Fruit fly (Drosophila melanogaster) whole organism: ENCODE data around the gene CG34155.

ENCODE experiments used
- CG8478 ChIP-seq: fragments of >200 bp; optimal IDR thresholded peaks from 2 replicates; lab custom pipeline; 2018; ENCODE audit warnings: inconsistent platforms
- Dll ChIP-seq: fragments of >200 bp; optimal IDR thresholded peaks from 2 replicates; lab custom pipeline; 2017
- EcR ChIP-seq, 2 experiments: fragments of >200 bp; optimal IDR thresholded peaks; 2 replicates each; lab custom pipeline; 2017; ENCODE audit warnings: missing biosample characterization in 2 of 2, missing genetic modification characterization in 2 of 2, missing genetic modification reagents in 2 of 2
- pan ChIP-seq: fragments of >200 bp; optimal IDR thresholded peaks from 2 replicates; lab custom pipeline; 2017
- psq ChIP-seq: fragments of >200 bp; optimal IDR thresholded peaks from 2 replicates; lab custom pipeline; 2017
- usp ChIP-seq: fragments of >200 bp; optimal IDR thresholded peaks from 2 replicates; lab custom pipeline; 2017; ENCODE audit warnings: missing biosample characterization, missing genetic modification characterization, mixed read lengths

DNA sequence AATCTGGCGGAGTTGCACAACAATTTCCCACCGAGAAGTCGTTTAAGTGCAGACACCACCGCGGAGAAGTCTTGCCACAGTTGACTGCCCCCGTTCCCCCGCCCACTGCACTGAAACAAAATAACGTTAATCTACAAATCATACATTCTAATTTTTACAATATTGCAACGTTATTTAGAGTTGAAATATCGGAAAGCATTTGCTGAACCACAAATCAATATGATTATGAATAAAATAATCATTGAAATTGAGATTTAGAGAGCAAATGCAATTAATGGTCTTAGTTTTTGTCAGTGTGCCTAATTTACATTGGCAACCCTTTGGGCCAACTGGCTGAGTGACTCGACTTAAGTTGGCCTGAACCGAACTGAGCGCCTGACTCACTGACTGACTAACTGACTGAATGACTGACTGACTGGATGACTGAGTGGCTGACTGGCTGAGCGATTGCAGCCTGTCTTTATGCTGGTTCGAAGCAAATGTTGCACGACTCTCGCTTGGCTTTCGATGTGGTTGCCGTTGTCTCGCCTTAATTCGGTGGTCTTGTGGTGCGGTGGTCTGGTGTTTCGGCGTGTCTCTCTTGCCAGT lies 10.6 kb upstream of the CG34155 start:
- TF ChIP-seq psq (lab: Kevin White, UChicago), result no peak
- TF ChIP-seq usp, result no peak
- TF ChIP-seq Dll (lab: Kevin White, UChicago), result no peak
- TF ChIP-seq EcR (GFP tag; optimal IDR thresholded peaks at IDR 0.05; lab: Kevin White, UChicago), result no peak
- no peak for TF ChIP-seq pan
- no peak for TF ChIP-seq CG8478 (lab: Kevin White, UChicago)
